Fruit fly (Drosophila melanogaster) whole organism, embryonic: ENCODE data around the gene Dpm1.

Source experiments
- Ada2b ChIP-seq: fragments of 200-800 bp; sonication (Bioruptor generic); IDR thresholded peaks from 2 replicates; pipeline ENCODE4 v1.3.6; 2022; ENCODE audit warnings: missing biosample characterization, missing genetic modification characterization
- Bdp1 ChIP-seq: fragments of 200-800 bp; sonication (Bioruptor generic); optimal IDR thresholded peaks from 3 replicates; lab custom pipeline; 2016; ENCODE audit warnings: missing biosample characterization, missing genetic modification characterization
- Bgb ChIP-seq: fragments of 200-800 bp; sonication (Bioruptor generic); IDR thresholded peaks from 2 replicates; pipeline ENCODE4 v1.3.6; 2022; ENCODE audit warnings: missing biosample characterization, missing genetic modification characterization; ENCODE audit not compliant: partially characterized antibody
- CG1024 ChIP-seq: fragments of 200-800 bp; sonication (Bioruptor generic); IDR thresholded peaks from 2 replicates; pipeline ENCODE4 v1.3.6; 2022; ENCODE audit warnings: missing biosample characterization, missing genetic modification characterization
- CG11247 ChIP-seq: fragments of 200-800 bp; sonication (Bioruptor generic); IDR thresholded peaks from 2 replicates; pipeline ENCODE4 v1.3.6; 2022; ENCODE audit warnings: missing biosample characterization, missing genetic modification characterization
- CG12104 ChIP-seq: fragments of 200-800 bp; sonication (Bioruptor generic); optimal IDR thresholded peaks from 3 replicates; lab custom pipeline; 2016; ENCODE audit warnings: missing biosample characterization, missing genetic modification characterization
- CG12391 ChIP-seq: fragments of 200-800 bp; sonication (Bioruptor generic); optimal IDR thresholded peaks from 3 replicates; lab custom pipeline; 2018; ENCODE audit warnings: missing biosample characterization, mild to moderate bottlenecking, missing genetic modification characterization, moderate library complexity
- CG13287 ChIP-seq: fragments of 200-800 bp; sonication (Bioruptor generic); IDR thresholded peaks from 2 replicates; pipeline ENCODE4 v1.3.6; 2022; ENCODE audit warnings: missing biosample characterization, missing genetic modification characterization; ENCODE audit not compliant: partially characterized antibody
- CG1529 ChIP-seq: fragments of 200-800 bp; sonication (Bioruptor generic); optimal IDR thresholded peaks from 3 replicates; lab custom pipeline; 2018; ENCODE audit warnings: missing biosample characterization, missing genetic modification characterization
- CG17829 ChIP-seq: fragments of 200-800 bp; optimal IDR thresholded peaks from 2 replicates; lab custom pipeline; 2019; ENCODE audit warnings: missing biosample characterization, mild to moderate bottlenecking, missing genetic modification characterization, moderate library complexity
- CG1832 ChIP-seq: fragments of 200-800 bp; sonication (Bioruptor generic); optimal IDR thresholded peaks from 2 replicates; lab custom pipeline; 2017; ENCODE audit warnings: missing biosample characterization, mild to moderate bottlenecking, missing genetic modification characterization, inconsistent platforms
- CG2116 ChIP-seq: fragments of 200-800 bp; sonication (Bioruptor generic); optimal IDR thresholded peaks from 3 replicates; lab custom pipeline; 2018; ENCODE audit warnings: missing biosample characterization, mild to moderate bottlenecking, missing genetic modification characterization
- CG31224 ChIP-seq: fragments of 200-800 bp; sonication (Bioruptor generic); IDR thresholded peaks from 2 replicates; pipeline ENCODE4 v1.3.6; 2022; ENCODE audit warnings: missing biosample characterization, missing genetic modification characterization
- CG32772 ChIP-seq: fragments of 200-800 bp; sonication (Bioruptor generic); IDR thresholded peaks from 2 replicates; pipeline ENCODE4 v1.3.6; 2022; ENCODE audit warnings: missing biosample characterization, missing genetic modification characterization
- CG34224 ChIP-seq: fragments of 200-800 bp; sonication (Bioruptor generic); IDR thresholded peaks from 3 replicates; pipeline ENCODE4 v1.3.6; 2022; ENCODE audit warnings: missing biosample characterization, missing genetic modification characterization; ENCODE audit not compliant: partially characterized antibody
- CG42726 ChIP-seq: fragments of 200-800 bp; sonication (Bioruptor generic); IDR thresholded peaks from 2 replicates; pipeline ENCODE4 v1.3.6; 2022; ENCODE audit warnings: missing biosample characterization, missing genetic modification characterization; ENCODE audit not compliant: partially characterized antibody
- CG4424 ChIP-seq: fragments of 200-800 bp; sonication (Bioruptor generic); optimal IDR thresholded peaks from 3 replicates; lab custom pipeline; 2016; ENCODE audit warnings: missing biosample characterization, missing genetic modification characterization
- CG7556 ChIP-seq: fragments of 200-800 bp; sonication (Bioruptor generic); optimal IDR thresholded peaks from 2 replicates; lab custom pipeline; 2017; ENCODE audit warnings: missing biosample characterization, mild to moderate bottlenecking, missing genetic modification characterization
- CG9437 ChIP-seq: fragments of 200-800 bp; sonication (Bioruptor generic); optimal IDR thresholded peaks from 2 replicates; lab custom pipeline; 2018; ENCODE audit warnings: missing biosample characterization, mild to moderate bottlenecking, missing genetic modification characterization
- D19A ChIP-seq: fragments of 200-800 bp; optimal IDR thresholded peaks from 3 replicates; lab custom pipeline; 2019; ENCODE audit warnings: missing biosample characterization, mild to moderate bottlenecking, missing genetic modification characterization, moderate library complexity
- Dbx ChIP-seq: fragments of 200-800 bp; sonication (Bioruptor generic); IDR thresholded peaks from 3 replicates; pipeline ENCODE4 v1.3.6; 2022; ENCODE audit warnings: missing biosample characterization, missing genetic modification characterization
- Dfd ChIP-seq, 2 experiments: fragments of >200 bp; optimal IDR thresholded peaks; 2 replicates each; lab custom pipeline; 2017; ENCODE audit warnings: missing biosample characterization in 2 of 2, missing genetic modification characterization in 2 of 2
- Doc3 ChIP-seq: fragments of 200-800 bp; sonication (Bioruptor generic); IDR thresholded peaks from 3 replicates; pipeline ENCODE4 v1.3.6; 2022; ENCODE audit warnings: missing biosample characterization, missing genetic modification characterization; ENCODE audit not compliant: partially characterized antibody
- Dp ChIP-seq: fragments of 200-800 bp; sonication (Bioruptor generic); optimal IDR thresholded peaks from 2 replicates; lab custom pipeline; 2018; ENCODE audit warnings: missing biosample characterization, mild to moderate bottlenecking, missing genetic modification characterization, moderate library complexity
- Dref ChIP-seq: fragments of 200-800 bp; sonication (Bioruptor generic); IDR thresholded peaks from 2 replicates; pipeline ENCODE4 v1.3.6; 2022; ENCODE audit warnings: missing biosample characterization, missing genetic modification characterization
- HLH54F ChIP-seq: fragments of 200-800 bp; sonication (Bioruptor generic); optimal IDR thresholded peaks from 3 replicates; lab custom pipeline; 2016; ENCODE audit warnings: missing biosample characterization, missing genetic modification characterization
- MBD-R2 ChIP-seq: fragments of 200-800 bp; sonication (Bioruptor generic); IDR thresholded peaks from 2 replicates; pipeline ENCODE4 v1.3.6; 2022; ENCODE audit warnings: missing biosample characterization, missing genetic modification characterization
- MESR4 ChIP-seq: fragments of 200-800 bp; sonication (Bioruptor generic); optimal IDR thresholded peaks from 2 replicates; lab custom pipeline; 2018; ENCODE audit warnings: missing biosample characterization, mild to moderate bottlenecking, missing genetic modification characterization, moderate library complexity
- NK7.1 ChIP-seq: fragments of 200-800 bp; sonication (Bioruptor generic); optimal IDR thresholded peaks from 3 replicates; lab custom pipeline; 2016; ENCODE audit warnings: missing biosample characterization, missing genetic modification characterization
- Nf-YA ChIP-seq: fragments of 200-800 bp; sonication (Bioruptor generic); IDR thresholded peaks from 2 replicates; pipeline ENCODE4 v1.3.6; 2022; ENCODE audit warnings: missing biosample characterization, missing genetic modification characterization
- Opbp ChIP-seq: fragments of 200-800 bp; sonication (Bioruptor generic); IDR thresholded peaks from 3 replicates; pipeline ENCODE4 v1.3.6; 2022; ENCODE audit warnings: missing biosample characterization, missing genetic modification characterization; ENCODE audit not compliant: partially characterized antibody
- Pdp1 ChIP-seq, 2 experiments: fragments of 200-800 bp; sonication (Bioruptor generic); optimal IDR thresholded peaks; 3 replicates each; lab custom pipeline; 2016; ENCODE audit warnings: missing biosample characterization in 2 of 2, missing genetic modification characterization in 2 of 2, mild to moderate bottlenecking in 1 of 2, moderate library complexity in 1 of 2
- Six4 ChIP-seq: fragments of 200-800 bp; sonication (Bioruptor generic); optimal IDR thresholded peaks from 2 replicates; lab custom pipeline; 2016; ENCODE audit warnings: missing biosample characterization, missing genetic modification characterization
- Sry-δ ChIP-seq: fragments of 200-800 bp; sonication (Bioruptor generic); optimal IDR thresholded peaks from 2 replicates; lab custom pipeline; 2016; ENCODE audit warnings: missing biosample characterization, missing genetic modification characterization
- bbx ChIP-seq: fragments of 200-800 bp; sonication (Bioruptor generic); IDR thresholded peaks from 2 replicates; pipeline ENCODE4 v1.3.6; 2022; ENCODE audit warnings: missing biosample characterization, missing genetic modification characterization; ENCODE audit not compliant: partially characterized antibody
- br ChIP-seq: fragments of >200 bp; optimal IDR thresholded peaks from 2 replicates; lab custom pipeline; 2017
- chif ChIP-seq, 2 experiments: fragments of 200-800 bp; sonication (Bioruptor generic); optimal IDR thresholded peaks; 3 replicates each; lab custom pipeline; 2016; ENCODE audit warnings: missing biosample characterization in 2 of 2, missing genetic modification characterization in 2 of 2
- crp ChIP-seq, 2 experiments: fragments of 200-800 bp; sonication (Bioruptor generic); optimal IDR thresholded peaks; 2 replicates in 1 of 2; 3 replicates in 1 of 2; lab custom pipeline; 2017; ENCODE audit warnings: missing biosample characterization in 2 of 2, missing genetic modification characterization in 2 of 2, mild to moderate bottlenecking in 1 of 2, moderate library complexity in 1 of 2
- fru ChIP-seq: fragments of >200 bp; optimal IDR thresholded peaks from 2 replicates; lab custom pipeline; 2017
- hbn ChIP-seq: fragments of 200-800 bp; sonication (Bioruptor generic); IDR thresholded peaks from 2 replicates; pipeline ENCODE4 v1.3.6; 2022; ENCODE audit warnings: missing biosample characterization, missing genetic modification characterization; ENCODE audit not compliant: partially characterized antibody
- lola ChIP-seq, 3 experiments: fragments of >200 bp in 2 of 3; fragments of 200-800 bp in 1 of 3; sonication (Bioruptor generic) in 1 of 3; optimal IDR thresholded peaks; 2 replicates each; lab custom pipeline; 2017 to 2019; ENCODE audit warnings: missing biosample characterization in 3 of 3, missing genetic modification characterization in 3 of 3, mild to moderate bottlenecking in 1 of 3, moderate library complexity in 1 of 3
- oc ChIP-seq: fragments of 200-800 bp; sonication (Bioruptor generic); optimal IDR thresholded peaks from 2 replicates; lab custom pipeline; 2018; ENCODE audit warnings: missing biosample characterization, mild to moderate bottlenecking, missing genetic modification characterization, moderate library complexity
- p53 ChIP-seq: fragments of 200-800 bp; sonication (Bioruptor generic); optimal IDR thresholded peaks from 2 replicates; lab custom pipeline; 2016; ENCODE audit warnings: missing biosample characterization, missing genetic modification characterization
- repo ChIP-seq: fragments of 200-800 bp; sonication (Bioruptor generic); optimal IDR thresholded peaks from 2 replicates; lab custom pipeline; 2016; ENCODE audit warnings: missing biosample characterization, missing genetic modification characterization
- sc ChIP-seq, 3 experiments: fragments of >200 bp in 2 of 3; fragments of 200-800 bp in 1 of 3; sonication (Bioruptor generic) in 1 of 3; optimal IDR thresholded peaks; 2 replicates in 2 of 3; 3 replicates in 1 of 3; lab custom pipeline; 2017; ENCODE audit warnings: mild to moderate bottlenecking in 1 of 3, missing biosample characterization in 1 of 3, missing genetic modification characterization in 1 of 3, missing genetic modification reagents in 1 of 3
- sna ChIP-seq: fragments of 200-800 bp; sonication (Bioruptor generic); IDR thresholded peaks from 2 replicates; pipeline ENCODE4 v1.3.6; 2022; ENCODE audit warnings: missing biosample characterization, missing genetic modification characterization; ENCODE audit not compliant: partially characterized antibody
- yki ChIP-seq: fragments of >200 bp; optimal IDR thresholded peaks from 3 replicates; lab custom pipeline; 2018
- zen2 ChIP-seq: fragments of 200-800 bp; sonication (Bioruptor generic); IDR thresholded peaks from 3 replicates; pipeline ENCODE4 v1.3.6; 2022; ENCODE audit warnings: missing biosample characterization, missing genetic modification characterization; ENCODE audit not compliant: partially characterized antibody
- zf30C ChIP-seq: fragments of 200-800 bp; sonication (Bioruptor generic); optimal IDR thresholded peaks from 3 replicates; lab custom pipeline; 2018; ENCODE audit warnings: missing biosample characterization, mild to moderate bottlenecking, missing genetic modification characterization

The Dpm1 gene

DNA sequence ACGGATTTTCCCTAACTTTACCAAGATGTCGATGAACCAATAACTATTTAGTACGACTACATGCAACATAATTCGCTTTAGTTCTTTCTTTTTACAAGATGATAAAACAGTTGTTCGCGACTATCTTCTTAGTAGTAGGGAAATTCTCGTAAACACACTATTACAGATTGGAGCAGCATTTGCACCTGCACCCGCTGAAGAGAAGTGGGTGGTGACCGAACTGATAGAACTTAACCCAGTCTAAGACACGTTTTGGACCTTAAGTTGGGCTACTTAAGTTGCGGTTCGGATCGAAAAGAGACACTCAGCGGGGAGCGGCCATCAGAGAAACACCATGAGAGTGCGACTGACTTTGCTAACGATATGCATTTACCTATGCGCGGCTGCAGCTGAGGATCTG lies 39.0 kb downstream of the Dpm1 start, which contains the start of gene CG13083:
Gene CG13083, plus strand, starts transcription at position 301 of the 400 bp plus-strand sequence.
- TF ChIP-seq CG1024 (GFP tag; lab: Robert Waterston, UW) (no peak), Doc3 (GFP tag; lab: Robert Waterston, UW) (no peak), CG31224 (GFP tag; lab: Robert Waterston, UW) (no peak), repo (GFP tag; lab: Kevin White, UChicago) (no peak), chif (GFP tag; optimal IDR thresholded peaks at IDR 0.05; lab: Kevin White, UChicago) (no peak), CG1832 (no peak), CG42726 (GFP tag; lab: Robert Waterston, UW) (no peak), br (lab: Kevin White, UChicago) (no peak), yki (lab: Kevin White, UChicago) (no peak), MESR4 (no peak), CG32772 (no peak), Dfd (GFP tag; optimal IDR thresholded peaks at IDR 0.05; lab: Kevin White, UChicago) (no peak), NK7.1 (GFP tag; lab: Kevin White, UChicago) (no peak), HLH54F (no peak), p53 (GFP tag; lab: Kevin White, UChicago) (no peak), CG7556 (GFP tag; lab: Kevin White, UChicago) (no peak), CG17829 (tag; lab: Kevin White, UChicago) (no peak)
- TF ChIP-seq, all 482 proteins: peak for 0

DNA sequence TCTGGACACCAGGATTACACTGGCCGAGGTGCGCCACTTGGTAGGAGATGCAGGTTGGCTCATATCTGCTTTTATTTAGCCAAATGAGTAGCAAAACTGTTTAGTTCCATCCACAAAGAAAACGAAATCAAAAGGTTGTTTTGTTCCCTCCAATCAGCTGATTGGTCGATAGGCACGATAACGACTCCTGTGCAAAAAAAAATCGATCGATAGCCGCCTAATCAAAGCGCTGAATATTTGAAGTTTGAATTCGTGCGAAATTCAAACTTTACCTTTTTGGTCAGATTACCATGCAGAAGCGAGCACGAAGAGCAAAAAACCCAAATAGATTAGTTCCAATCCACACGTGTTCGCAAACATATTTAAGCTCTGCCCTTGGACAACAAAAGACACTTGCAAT lies 41.6 kb downstream of the Dpm1 start, which contains the start of the genes CG10195 and CG13084:
Gene CG10195, minus strand, starts transcription at position 167 of the 400 bp plus-strand sequence.
Gene CG13084, plus strand, starts transcription at position 392 of the 400 bp plus-strand sequence.
- TF ChIP-seq sna (GFP tag; lab: Robert Waterston, UW) = peak; percentile 74
- TF ChIP-seq zen2 (GFP tag; lab: Robert Waterston, UW) = peak; percentile 42; the same call in 1 of the 3 replicates
- TF ChIP-seq CG12104 (GFP tag; lab: Kevin White, UChicago) = no peak
- TF ChIP-seq Bgb (GFP tag; lab: Robert Waterston, UW) = peak; percentile 27; the same call in 1 of the 2 replicates
- peak; percentile 62; the same call in 1 of the 2 replicates for TF ChIP-seq bbx (GFP tag; lab: Robert Waterston, UW)
- no peak for TF ChIP-seq D19A (tag; lab: Kevin White, UChicago)
- no peak for TF ChIP-seq sc (optimal IDR thresholded peaks at IDR 0.05; lab: Kevin White, UChicago)
- no peak for TF ChIP-seq sc (GFP tag; optimal IDR thresholded peaks at IDR 0.05; lab: Kevin White, UChicago)
- TF ChIP-seq CG1529 = no peak
- TF ChIP-seq CG2116 (GFP tag; lab: Kevin White, UChicago) = peak; percentile 53
- no peak for TF ChIP-seq lola (GFP tag; optimal IDR thresholded peaks at IDR 0.05; lab: Kevin White, UChicago)
- peak; percentile 64 for TF ChIP-seq CG13287
- peak; percentile 18; the same call in 1 of the 2 replicates for TF ChIP-seq MBD-R2 (GFP tag; lab: Robert Waterston, UW)
- TF ChIP-seq Bdp1 (GFP tag; lab: Kevin White, UChicago) = no peak
- peak; percentile 32; the same call in 1 of the 3 replicates for TF ChIP-seq Opbp (GFP tag; lab: Robert Waterston, UW)
- no peak for TF ChIP-seq CG12391 (tag; lab: Kevin White, UChicago)
- no peak for TF ChIP-seq oc
- no peak for TF ChIP-seq CG11247
- TF ChIP-seq Nf-YA (GFP tag; lab: Robert Waterston, UW) = no peak
- no peak for TF ChIP-seq Six4
- TF ChIP-seq CG9437 (GFP tag; lab: Kevin White, UChicago) = no peak
- no peak for TF ChIP-seq zf30C
- no peak for TF ChIP-seq Dbx (GFP tag; lab: Robert Waterston, UW)
- no peak for TF ChIP-seq CG4424 (GFP tag; lab: Kevin White, UChicago)
- TF ChIP-seq Dp (GFP tag; lab: Kevin White, UChicago) = peak; percentile 80
- peak in 1 of 2 experiments; percentile 81 for TF ChIP-seq crp (GFP tag; optimal IDR thresholded peaks at IDR 0.05; lab: Kevin White, UChicago)
- TF ChIP-seq Pdp1 (GFP tag; optimal IDR thresholded peaks at IDR 0.05; lab: Kevin White, UChicago) = no peak
- TF ChIP-seq Dref (GFP tag; lab: Robert Waterston, UW) = peak; percentile 70
- TF ChIP-seq Sry-δ (GFP tag; lab: Kevin White, UChicago) = peak; percentile 10
- no peak for TF ChIP-seq CG1024 (GFP tag; lab: Robert Waterston, UW)
- TF ChIP-seq fru = no peak
- peak; percentile 31; the same call in 1 of the 2 replicates for TF ChIP-seq hbn
- TF ChIP-seq CG34224 (GFP tag; lab: Robert Waterston, UW) = peak; percentile 64
- TF ChIP-seq p53 (GFP tag; lab: Kevin White, UChicago) = no peak
- no peak for TF ChIP-seq Ada2b (GFP tag; lab: Robert Waterston, UW)
- TF ChIP-seq br (lab: Kevin White, UChicago) = no peak
